Worm (Caenorhabditis elegans): ENCODE results near the gene srh-149.

The srh-149 gene

ce11 chrV:15798108-15798507 is 42.9 kb downstream of the srh-149 start, which contains the start of gene T26E4.10:
Gene T26E4.10, minus strand, starts transcription at chrV:15798208.
- no peak for TF ChIP-seq hif-1 (tag; optimal IDR thresholded peaks at IDR 0.05)
- TF ChIP-seq unc-62 (GFP tag; optimal IDR thresholded peaks at IDR 0.05 in 1 of 2) = peak in 1 of 2 experiments; percentile 49
- TF ChIP-seq unc-62 (tag; optimal IDR thresholded peaks at IDR 0.05) = no peak

DNA sequence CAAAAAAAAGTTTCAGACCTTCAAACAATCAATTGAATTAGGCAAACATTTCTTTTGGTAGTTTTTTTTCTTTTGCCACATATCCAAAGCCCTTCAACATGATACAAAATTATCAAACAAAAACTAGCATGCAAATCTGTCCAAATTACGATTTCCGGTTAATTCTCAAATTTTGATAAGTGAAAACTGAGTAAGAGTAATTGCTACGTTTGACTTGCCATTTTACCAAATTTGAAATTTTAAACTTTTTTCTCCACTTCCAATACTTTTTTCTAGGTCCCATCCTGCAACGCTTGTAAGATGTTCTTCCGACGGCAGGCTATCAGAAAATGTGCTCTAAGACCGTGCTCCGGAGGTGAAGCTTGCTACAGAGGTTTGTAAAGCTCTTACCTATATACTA is 44.9 kb downstream of the srh-149 start, which contains the start of gene nhr-223:
nhr-223 (plus strand) TSS at position 301 of the 400 bp plus-strand sequence.
- no peak for TF ChIP-seq lin-13 (GFP tag; optimal IDR thresholded peaks at IDR 0.05)
- no peak for TF ChIP-seq nhr-28 (tag; optimal IDR thresholded peaks at IDR 0.05)
- TF ChIP-seq spr-3 (GFP tag; optimal IDR thresholded peaks at IDR 0.05) = no peak
- no peak for TF ChIP-seq nhr-41 (GFP tag; IDR thresholded peaks at IDR 0.05)
- TF ChIP-seq unc-62 (GFP tag; optimal IDR thresholded peaks at IDR 0.05 in 1 of 2) = peak in 1 of 2 experiments; percentile 78
- no peak for TF ChIP-seq unc-62 (tag; optimal IDR thresholded peaks at IDR 0.05)
- no peak for TF ChIP-seq dmd-8 (GFP tag; IDR thresholded peaks at IDR 0.05)

DNA sequence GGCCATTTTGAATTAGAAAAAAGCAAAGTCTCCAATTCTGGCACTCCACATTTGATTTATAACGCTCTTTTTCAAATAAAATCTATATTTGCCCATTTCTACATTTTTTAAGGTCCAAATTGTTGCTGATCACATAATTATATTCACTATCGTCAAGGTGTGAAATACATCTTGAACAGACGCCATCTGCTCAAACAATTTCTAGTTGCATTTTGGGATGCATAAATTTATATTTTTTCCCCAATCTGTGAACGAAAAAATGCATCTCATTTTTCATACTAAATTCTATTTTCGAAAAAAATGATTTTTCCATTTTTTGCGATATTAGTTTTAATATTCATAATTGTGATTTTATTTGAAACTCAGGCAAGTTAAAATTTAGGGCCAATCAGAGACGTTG is 47.7 kb downstream of the srh-149 start, which contains the start of gene T26E4.7:
T26E4.7 (plus strand) TSS at position 301 of the 400 bp plus-strand sequence.
- TF ChIP-seq tra-1 (GFP tag; IDR thresholded peaks at IDR 0.05) = no peak
- no peak for TF ChIP-seq dpl-1 (GFP tag; optimal IDR thresholded peaks at IDR 0.05)

DNA sequence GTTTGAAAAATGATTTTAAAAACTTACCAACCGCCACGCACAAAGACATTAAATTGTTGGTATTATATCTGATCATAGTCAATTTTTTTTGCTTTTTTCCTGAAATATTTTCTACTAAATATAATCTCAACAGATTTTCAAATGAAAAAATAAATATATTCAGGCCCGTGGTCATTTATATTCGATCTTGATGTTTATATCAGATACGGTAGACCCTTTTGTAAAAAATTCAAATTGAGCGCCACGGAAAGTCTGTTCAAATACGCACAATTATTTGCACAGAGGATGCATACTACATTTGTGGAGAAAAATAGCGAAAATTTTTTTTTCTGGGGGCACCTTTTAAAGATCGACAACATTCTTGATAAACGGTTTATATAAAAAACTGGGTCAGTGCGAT is 48.6 kb downstream of the srh-149 start, which contains the start of gene T26E4.4:
T26E4.4 (minus strand) TSS at position 101 of the 400 bp plus-strand sequence.
- TF ChIP-seq snpc-4 (tag; optimal IDR thresholded peaks at IDR 0.05) = no peak
- peak; percentile 12 for TF ChIP-seq aha-1 (tag)

Data from whole organism, L4 larva.